Worm (Caenorhabditis elegans): ENCODE measurements around the gene C53A5.11.

Gene C53A5.11

ce11 chrV:14562589-14562988 is at the start of gene C53A5.11:
Gene C53A5.11 (plus strand): TSS chrV:14562889.
- TF ChIP-seq unc-62 (GFP tag; optimal IDR thresholded peaks at IDR 0.05), result no peak

DNA sequence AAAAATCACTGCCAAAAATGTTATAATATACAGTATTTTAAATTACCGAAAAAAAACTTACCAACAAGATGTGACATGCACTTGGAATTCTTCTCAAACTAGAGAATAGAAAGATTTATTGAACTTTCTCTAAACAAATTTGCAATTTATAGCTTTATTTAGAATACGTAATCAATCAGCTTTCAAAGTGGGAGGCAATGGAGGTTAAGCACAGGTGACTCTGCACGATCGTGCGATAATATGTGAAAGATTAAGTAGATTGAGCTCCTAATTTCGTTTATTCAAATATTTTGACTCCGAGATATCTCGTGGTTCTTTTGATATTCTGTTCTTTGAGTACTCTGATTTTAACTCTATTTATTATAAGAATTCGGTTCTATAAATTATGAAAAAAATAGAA is 44.7 kb upstream of the C53A5.11 start, which contains the start of gene R02D5.6:
Gene R02D5.6 (minus strand): TSS at position 101 of the 400 bp plus-strand sequence.
- no peak for TF ChIP-seq unc-62 (GFP tag; optimal IDR thresholded peaks at IDR 0.05)

- no peak for TF ChIP-seq unc-62 (GFP tag; optimal IDR thresholded peaks at IDR 0.05)
Measured at ce11 chrV:14519268-14519667, 43.4 kb upstream of the C53A5.11 start, which contains the start of gene R02D5.8. Gene R02D5.8 (minus strand): TSS chrV:14519368.

DNA sequence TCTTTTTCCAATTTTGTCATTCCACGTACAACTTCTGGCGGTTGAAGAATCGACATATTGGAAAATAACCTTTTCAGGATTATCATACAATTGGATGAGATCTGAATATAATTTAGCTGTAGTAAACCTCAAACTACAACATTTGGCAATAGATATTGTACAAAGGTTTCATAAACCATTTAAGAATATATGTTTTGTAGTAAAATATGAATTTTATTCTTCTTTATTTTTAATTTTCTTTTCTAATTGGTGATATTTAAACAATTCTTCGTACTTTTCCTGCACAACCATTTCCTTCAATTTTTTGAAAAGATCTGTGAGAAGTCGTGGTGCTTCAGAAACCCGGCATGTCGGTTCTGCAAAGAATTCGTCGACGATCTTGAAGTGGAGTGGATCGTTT is 41.7 kb upstream of the C53A5.11 start, which contains the start of gene C53A5.17:
Gene C53A5.17 (minus strand): TSS at position 101 of the 400 bp plus-strand sequence.
- TF ChIP-seq unc-62 (GFP tag; optimal IDR thresholded peaks at IDR 0.05), result no peak

DNA sequence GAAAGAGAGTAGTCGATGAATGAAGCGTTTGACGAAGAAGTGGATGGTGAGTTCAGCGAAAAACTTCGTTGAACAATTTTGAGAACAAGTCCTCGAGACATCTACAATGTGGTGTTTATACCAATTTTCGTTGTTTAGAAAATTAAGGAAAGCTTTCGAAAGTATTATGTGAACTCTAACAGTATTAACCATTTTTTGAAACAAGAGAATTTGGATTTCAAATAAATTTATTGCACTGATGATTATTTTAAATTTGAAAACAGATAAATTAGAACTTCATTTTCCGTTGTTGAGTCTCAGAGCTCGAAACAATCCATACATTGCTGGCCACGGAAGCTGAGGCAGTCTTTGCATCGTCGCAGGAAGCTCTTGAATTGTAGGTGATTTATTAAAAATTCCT is 40.2 kb upstream of the C53A5.11 start, which contains the start of gene C53A5.16:
Gene C53A5.16 (minus strand): TSS at position 101 of the 400 bp plus-strand sequence.
- TF ChIP-seq unc-62 (GFP tag; optimal IDR thresholded peaks at IDR 0.05), result no peak

- TF ChIP-seq unc-62 (GFP tag; optimal IDR thresholded peaks at IDR 0.05), result no peak
Measured at ce11 chrV:14523105-14523504, 39.6 kb upstream of the C53A5.11 start, which contains the start of gene C53A5.2. Gene C53A5.2 (minus strand): TSS chrV:14523205.

DNA sequence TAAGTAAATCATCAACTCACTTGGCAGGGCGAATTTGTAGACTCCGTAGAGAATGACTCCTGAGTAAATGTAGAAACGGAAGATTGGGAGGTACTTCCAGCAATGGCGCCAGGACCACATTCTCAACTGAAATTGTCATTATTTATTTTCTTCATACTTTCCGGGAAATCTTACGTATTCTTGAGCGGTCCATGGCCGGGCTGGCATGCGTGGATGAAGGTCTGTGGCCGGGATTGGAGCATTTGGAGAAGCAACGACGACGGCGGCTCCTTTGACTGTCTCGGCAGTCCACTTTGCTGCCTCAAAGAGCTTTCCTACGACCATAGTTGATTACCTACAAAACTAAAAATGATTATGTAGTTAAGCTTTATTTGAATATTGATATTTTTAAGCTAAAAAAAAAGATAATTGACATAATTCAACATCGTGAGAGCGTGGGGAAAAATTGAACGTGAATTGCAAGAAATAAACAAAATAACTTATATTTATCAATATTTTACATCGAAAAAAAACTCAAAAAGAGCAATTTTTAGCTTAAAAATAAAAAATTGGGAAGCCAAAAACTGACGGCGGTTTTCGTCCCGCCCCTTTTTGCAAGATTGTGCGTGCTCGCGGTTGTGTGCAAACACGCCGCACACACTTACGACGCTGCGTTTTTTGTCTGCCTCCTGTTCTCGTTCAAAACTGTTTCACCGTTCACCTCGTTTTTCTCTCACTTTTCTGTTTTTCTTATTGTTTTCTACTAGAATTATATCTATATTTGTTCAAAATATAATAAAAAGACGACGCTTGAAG is 38.7 kb upstream of the C53A5.11 start, which contains the start of gene ril-1:
Gene ril-1 (minus strand): TSS at position 342 of the 795 bp plus-strand sequence.
- no peak for TF ChIP-seq unc-62 (GFP tag; optimal IDR thresholded peaks at IDR 0.05)

ce11 chrV:14525089-14525488 is 37.6 kb upstream of the C53A5.11 start, which contains the start of gene hda-1:
Gene hda-1 (plus strand): TSS chrV:14525389.
- no peak for TF ChIP-seq unc-62 (GFP tag; optimal IDR thresholded peaks at IDR 0.05)

ce11 chrV:14527210-14527609 is 35.5 kb upstream of the C53A5.11 start:
- no peak for TF ChIP-seq unc-62 (GFP tag; optimal IDR thresholded peaks at IDR 0.05)

DNA sequence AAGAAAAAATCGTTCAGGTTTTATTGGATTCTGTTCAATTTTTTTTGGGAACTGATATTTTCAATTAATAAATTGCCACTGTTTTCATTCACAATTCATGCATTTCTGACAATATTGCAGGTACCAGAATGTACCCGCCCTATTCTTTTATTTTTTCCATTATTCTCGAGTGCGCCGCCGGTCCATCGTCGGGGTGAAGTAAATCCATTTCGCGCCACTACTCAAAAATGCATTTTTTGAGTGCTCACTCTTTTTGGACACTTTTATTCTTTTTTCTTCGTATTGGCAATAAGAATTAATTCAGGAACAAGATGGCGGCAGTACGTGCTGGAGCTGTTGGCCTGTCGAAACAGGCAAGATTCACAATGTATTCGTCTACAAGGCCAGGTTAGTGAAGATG is 31.9 kb upstream of the C53A5.11 start, which contains the start of gene kcnl-4:
Gene kcnl-4 (plus strand): TSS at position 301 of the 400 bp plus-strand sequence.
- no peak for TF ChIP-seq unc-62 (GFP tag; optimal IDR thresholded peaks at IDR 0.05)

ce11 chrV:14532374-14532773 is 30.3 kb upstream of the C53A5.11 start:
- TF ChIP-seq unc-62 (GFP tag; optimal IDR thresholded peaks at IDR 0.05), result no peak

DNA sequence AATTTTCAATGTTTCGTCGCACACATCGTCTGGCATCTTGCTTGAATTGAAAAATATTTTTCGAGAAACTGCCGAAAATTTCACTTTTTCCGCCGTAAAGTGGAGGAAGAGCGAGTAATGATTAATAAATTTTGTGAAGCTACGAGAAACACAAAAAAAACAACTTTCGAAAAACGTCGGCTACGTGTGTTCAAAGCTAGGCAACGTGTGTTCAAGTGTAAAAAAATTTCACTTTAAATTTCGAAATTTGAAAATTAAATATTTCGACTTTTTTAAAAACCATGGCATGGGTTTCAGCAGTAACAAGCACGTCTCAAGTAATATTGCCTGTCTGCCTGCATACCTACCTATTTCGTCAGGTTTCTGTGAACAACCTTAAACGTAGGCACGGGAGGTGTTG is 26.4 kb upstream of the C53A5.11 start, which contains the start of gene tag-191:
Gene tag-191 (minus strand): TSS at position 101 of the 400 bp plus-strand sequence.
- TF ChIP-seq unc-62 (GFP tag; optimal IDR thresholded peaks at IDR 0.05), result no peak

- no peak for TF ChIP-seq unc-62 (GFP tag; optimal IDR thresholded peaks at IDR 0.05)
Measured at ce11 chrV:14539355-14539754, 23.3 kb upstream of the C53A5.11 start.

- TF ChIP-seq unc-62 (GFP tag; optimal IDR thresholded peaks at IDR 0.05), result no peak
Measured at ce11 chrV:14540932-14541331, 21.8 kb upstream of the C53A5.11 start.

- TF ChIP-seq unc-62 (GFP tag; optimal IDR thresholded peaks at IDR 0.05), result no peak
Measured at ce11 chrV:14542138-14542537, 20.6 kb upstream of the C53A5.11 start.

DNA sequence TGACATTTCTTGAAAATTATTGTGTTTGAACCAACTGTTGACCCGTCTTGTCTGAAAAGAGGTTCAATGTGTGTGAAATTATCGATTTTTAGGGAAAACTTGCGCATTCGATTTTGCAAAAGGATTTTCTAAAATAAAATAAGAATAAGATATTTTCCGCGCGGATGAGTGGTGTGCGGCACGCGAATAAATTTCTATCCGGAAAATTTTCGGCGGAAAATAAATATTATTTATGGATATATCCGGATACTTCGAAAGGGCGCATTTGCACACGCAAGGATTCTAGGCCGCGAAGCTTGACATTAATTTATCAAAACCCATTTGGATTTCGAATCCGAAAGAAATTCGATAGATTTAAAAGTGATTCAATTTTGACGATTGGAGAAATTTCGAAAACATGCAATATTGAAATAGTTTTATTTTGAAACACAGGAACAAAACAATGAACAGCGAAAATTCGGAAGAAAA is 16.8 kb upstream of the C53A5.11 start, which contains the start of gene rike-1:
Gene rike-1 (minus strand): TSS at position 51 of the 468 bp plus-strand sequence.
- no peak for TF ChIP-seq unc-62 (GFP tag; optimal IDR thresholded peaks at IDR 0.05)

DNA sequence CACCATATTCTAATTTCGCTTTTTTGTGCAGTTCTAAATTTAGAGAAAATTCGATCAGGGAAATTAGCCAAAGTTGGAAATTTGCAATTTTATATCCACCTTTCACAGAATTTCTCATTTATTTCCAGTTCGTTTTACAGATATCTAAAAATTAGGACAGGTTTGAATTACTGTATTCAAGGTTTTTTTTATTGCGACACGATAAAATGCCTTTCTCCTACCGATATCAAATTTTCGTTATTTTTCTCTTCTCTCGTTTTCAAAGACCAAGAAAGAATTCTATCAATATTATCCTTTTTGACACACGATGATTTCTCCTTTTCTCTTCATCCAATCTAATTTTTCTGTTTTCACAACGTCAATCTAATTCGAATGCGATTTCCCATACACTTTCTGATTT is 16.1 kb upstream of the C53A5.11 start, which contains the start of gene C53A5.13:
Gene C53A5.13 (plus strand): TSS at position 301 of the 400 bp plus-strand sequence.
- no peak for TF ChIP-seq unc-62 (GFP tag; optimal IDR thresholded peaks at IDR 0.05)

All from whole organism, dauer.